Fruit fly (Drosophila melanogaster) whole organism, pupa: ENCODE results near the gene Sem1.

Experiments
- CG12605 ChIP-seq: fragments of 200-800 bp; sonication (Bioruptor generic); IDR thresholded peaks from 2 replicates; pipeline ENCODE4 v1.3.6; 2022; ENCODE audit warnings: missing biosample characterization, missing genetic modification characterization
- CG32121 ChIP-seq: fragments of 200-800 bp; sonication (Bioruptor generic); IDR thresholded peaks from 2 replicates; pipeline ENCODE4 v1.3.6; 2022; ENCODE audit warnings: missing biosample characterization, missing genetic modification characterization
- CG8159 ChIP-seq: fragments of 200-800 bp; sonication (Bioruptor generic); optimal IDR thresholded peaks from 3 replicates; lab custom pipeline; 2018; ENCODE audit warnings: missing biosample characterization, mild to moderate bottlenecking, missing genetic modification characterization, moderate library complexity

DNA sequence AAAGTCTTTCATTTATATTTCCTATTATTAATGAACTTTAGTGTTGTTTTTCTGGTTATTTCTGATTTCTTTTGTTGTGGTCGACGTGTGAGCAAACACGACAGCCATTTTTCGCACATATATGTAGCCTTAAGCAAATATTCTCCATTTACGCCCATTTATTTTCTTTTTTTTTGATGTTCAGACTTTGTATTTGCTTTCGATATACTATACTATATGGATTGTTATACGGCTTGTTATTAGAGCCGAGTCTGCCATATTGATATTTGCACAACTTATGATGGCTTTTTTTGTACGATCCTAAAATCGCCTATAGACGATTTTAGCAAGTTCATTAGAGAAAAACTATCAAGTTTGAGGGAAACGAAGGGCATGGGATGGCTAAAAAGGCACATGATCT, 16.1 kb upstream of the Sem1 start:
- TF ChIP-seq CG32121 (GFP tag; lab: Robert Waterston, UW) (no peak), CG12605 (GFP tag; lab: Robert Waterston, UW) (no peak), CG8159 (no peak)
